Worm (Caenorhabditis elegans) whole organism, L4/young adult: ENCODE data around the gene got-2.2.

Source experiments
- W03F9.2 ChIP-seq: fragments of 150-350 bp; optimal IDR thresholded peaks from 2 replicates; lab custom pipeline; 2014; ENCODE audit warnings: missing biosample characterization, missing genetic modification characterization
- dao-5 ChIP-seq: sonication (generic microtip); optimal IDR thresholded peaks from 2 replicates; lab custom pipeline; 2016; ENCODE audit warnings: missing genotype, missing genetic modification characterization, moderate library complexity, missing compliant biosample characterization
- him-1 ChIP-seq: sonication (generic microtip); optimal IDR thresholded peaks from 2 replicates; lab custom pipeline; 2016; ENCODE audit warnings: missing genotype, missing genetic modification reagents, missing genetic modification characterization, missing compliant biosample characterization

Gene got-2.2

DNA sequence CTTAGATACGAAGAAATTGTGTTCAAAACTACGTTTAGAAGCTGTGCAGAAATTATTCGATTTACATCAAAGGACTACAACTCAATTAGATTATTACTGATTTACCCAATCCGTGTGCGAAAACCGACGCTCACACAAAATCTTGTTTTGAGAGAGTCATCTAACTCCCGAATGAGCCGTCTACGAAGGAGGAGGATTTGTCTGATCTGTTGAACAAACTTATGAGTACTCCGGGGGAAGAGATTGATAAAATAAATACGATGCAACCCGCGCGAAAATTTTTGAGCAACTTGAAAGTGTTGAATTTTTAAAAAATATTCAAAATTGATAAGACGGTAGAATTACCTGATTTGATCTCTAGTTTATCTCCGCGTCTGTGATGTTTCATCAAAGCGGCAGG lies 10.5 kb downstream of the got-2.2 start:
- no peak for TF ChIP-seq him-1 (tag; lab: Kevin White, UChicago)
- TF ChIP-seq dao-5 (tag; lab: Kevin White, UChicago), result no peak
- TF ChIP-seq W03F9.2 (tag; lab: Kevin White, UChicago), result no peak

DNA sequence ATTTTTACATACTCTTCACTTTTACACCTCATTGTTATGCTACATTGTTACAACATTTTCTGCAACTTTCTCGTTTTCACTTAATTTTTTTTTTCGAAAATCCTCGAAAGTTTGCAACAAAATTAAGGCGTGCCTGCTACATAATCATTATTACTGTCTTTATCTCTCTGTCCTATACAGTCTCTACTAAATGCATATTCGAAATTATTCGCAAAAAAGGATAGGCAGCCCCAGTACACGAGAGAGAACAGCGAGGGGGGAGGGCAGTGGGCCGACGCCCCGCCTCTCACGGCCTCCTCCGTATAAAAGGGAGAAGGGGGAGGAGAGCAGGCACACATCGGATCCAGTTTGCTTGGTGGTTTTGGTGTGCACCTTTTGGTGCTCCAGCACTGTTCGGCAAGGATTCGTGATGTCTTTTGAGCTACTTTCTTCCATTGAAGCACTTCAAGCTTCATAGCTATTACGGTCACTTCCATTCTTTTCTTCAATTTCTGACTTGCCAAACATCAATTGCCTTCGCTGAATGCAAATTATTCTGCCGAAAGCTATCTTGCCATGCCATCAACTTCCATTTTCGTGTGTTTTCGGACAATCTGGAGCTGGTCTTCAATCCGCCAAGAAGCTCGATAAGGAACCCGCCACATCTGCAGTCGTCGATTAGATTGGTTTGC lies 11.3 kb downstream of the got-2.2 start:
- TF ChIP-seq W03F9.2 (tag; lab: Kevin White, UChicago) (no peak), dao-5 (tag; lab: Kevin White, UChicago) (no peak), him-1 (tag; lab: Kevin White, UChicago) (peak; percentile 45)

DNA sequence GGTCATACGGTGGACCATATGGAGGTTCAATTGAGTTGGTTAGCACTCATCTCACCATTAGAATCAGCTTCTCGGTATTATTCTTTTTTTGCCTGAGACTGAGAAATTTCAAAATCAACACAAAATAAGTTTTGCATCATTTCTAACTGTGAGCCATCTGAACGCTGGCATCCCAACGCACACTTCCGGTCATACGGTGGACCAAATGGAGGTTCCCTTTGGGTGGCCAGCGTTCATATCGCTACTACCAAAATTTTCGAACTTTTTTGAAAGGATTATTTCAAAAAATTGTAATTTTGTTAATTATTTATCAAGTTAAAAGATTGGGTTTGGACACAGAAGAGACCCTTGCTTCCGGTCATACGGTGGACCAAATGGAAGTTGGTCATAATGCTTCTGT lies 12.0 kb downstream of the got-2.2 start:
- no peak for TF ChIP-seq W03F9.2 (tag; lab: Kevin White, UChicago)
- TF ChIP-seq dao-5 (tag; lab: Kevin White, UChicago), result no peak
- TF ChIP-seq him-1 (tag; lab: Kevin White, UChicago), result no peak

DNA sequence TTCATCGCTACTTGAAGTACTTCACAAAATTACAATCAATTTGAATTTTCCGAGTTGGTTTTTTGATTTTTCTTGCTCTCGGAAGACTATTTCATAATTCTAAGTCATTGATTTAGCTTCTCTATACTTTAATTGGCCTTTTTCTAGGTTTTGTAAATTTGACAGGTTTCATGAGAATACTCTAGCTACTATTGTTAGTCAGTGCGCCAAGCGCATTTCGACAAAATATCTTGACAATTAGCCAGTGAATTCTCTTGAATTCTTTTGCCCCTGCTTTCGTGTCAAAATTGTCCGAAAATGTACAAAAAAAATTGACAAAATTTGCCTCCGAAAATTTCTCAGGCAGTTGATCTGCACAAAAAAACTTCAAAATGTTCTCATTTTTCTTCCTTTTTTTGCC lies 12.4 kb downstream of the got-2.2 start:
- no peak for TF ChIP-seq dao-5 (tag; lab: Kevin White, UChicago)
- TF ChIP-seq W03F9.2 (tag; lab: Kevin White, UChicago), result no peak
- TF ChIP-seq him-1 (tag; lab: Kevin White, UChicago), result no peak

DNA sequence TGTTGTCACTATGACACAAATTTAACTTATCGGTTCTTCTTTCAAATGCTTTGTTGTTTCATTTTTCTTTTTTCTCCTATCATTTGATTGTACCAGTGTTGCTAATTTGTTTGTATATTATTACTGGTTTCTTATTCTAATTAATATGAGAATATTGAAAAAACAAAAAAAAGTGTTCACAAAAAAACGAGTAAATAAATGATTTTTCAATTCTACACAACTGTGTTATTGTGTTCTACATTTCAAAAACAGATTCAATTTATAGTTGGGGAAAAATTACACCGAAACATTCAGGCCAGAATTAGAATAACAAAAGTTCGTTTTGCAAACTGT lies 12.7 kb downstream of the got-2.2 start:
- no peak for TF ChIP-seq dao-5 (tag; lab: Kevin White, UChicago)
- peak; percentile 5 for TF ChIP-seq him-1 (tag; lab: Kevin White, UChicago)

DNA sequence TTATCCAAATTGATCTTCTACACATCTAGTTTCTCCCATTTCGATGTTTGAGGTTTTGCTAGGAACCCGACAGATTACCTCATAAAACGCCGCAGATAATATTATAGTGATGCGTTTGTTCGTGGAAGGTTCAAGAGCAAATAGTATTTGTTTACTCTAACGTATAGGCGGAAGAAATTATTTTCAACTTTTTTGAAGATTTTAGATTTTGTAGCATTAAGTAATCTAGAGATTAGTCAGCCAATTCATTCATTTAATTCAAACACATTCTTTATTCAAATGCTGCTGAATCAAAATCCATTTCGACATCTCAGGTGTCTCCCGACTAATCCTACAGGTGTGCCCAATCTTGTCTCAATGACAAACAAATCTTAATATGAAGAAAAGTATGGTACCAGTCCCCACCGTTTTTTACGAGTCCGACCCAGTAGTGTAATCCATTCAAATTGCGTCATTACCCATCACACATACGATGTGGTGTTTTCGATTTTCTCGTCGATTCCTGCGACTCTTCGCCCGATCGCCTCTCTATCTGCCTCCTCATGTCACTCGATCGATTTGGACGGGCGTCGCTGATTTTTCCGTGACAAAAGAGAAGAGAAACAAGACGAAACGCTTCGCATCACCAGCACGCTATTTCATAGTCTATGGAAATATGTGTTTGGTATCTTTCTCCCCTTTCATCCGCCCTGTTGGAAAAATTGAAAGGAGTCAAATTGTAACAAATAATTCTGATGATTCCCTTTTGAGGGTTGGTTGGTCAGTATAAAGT lies 13.3 kb downstream of the got-2.2 start:
- TF ChIP-seq W03F9.2 (tag; lab: Kevin White, UChicago) (peak; percentile 30), him-1 (tag; lab: Kevin White, UChicago) (no peak)

DNA sequence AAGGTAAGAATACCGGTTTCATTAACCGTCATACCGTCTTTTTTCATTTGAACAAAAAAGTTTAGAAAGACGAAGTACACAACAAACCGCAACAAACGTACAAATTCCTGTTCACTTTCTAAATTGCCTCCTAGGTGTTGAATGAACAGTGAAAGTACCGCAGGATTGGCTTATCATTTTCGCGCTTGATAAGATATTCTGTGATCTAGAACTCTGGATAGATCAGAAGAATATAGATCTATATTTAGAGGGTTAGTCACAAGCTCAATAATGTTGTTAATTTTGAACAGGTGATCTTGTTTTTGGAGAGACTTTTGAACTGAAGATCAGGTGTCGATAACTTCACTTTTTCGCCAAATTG lies 13.9 kb downstream of the got-2.2 start:
- TF ChIP-seq W03F9.2 (tag; lab: Kevin White, UChicago) (no peak), dao-5 (tag; lab: Kevin White, UChicago) (no peak), him-1 (tag; lab: Kevin White, UChicago) (no peak)

DNA sequence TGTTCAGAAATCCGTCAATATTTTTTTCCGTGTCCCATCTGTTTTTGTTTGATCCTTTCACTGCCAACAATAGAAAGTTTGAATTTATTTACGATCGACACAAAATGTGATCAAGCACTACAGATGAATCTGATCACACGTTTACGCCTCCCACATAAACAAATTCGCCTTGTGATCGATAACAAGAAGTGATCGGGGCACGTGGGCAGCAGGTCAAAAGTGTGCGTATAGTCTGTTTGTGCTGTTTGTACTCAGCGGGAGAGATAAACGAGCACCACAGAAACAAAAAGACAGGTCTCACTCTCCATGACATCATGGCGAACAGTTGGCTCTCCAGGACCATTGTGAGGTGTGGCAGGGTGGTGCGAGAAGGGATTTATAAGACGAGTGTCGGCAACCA lies 14.8 kb downstream of the got-2.2 start:
- TF ChIP-seq him-1 (tag; lab: Kevin White, UChicago) (no peak), W03F9.2 (tag; lab: Kevin White, UChicago) (no peak), dao-5 (tag; lab: Kevin White, UChicago) (peak; percentile 32)

DNA sequence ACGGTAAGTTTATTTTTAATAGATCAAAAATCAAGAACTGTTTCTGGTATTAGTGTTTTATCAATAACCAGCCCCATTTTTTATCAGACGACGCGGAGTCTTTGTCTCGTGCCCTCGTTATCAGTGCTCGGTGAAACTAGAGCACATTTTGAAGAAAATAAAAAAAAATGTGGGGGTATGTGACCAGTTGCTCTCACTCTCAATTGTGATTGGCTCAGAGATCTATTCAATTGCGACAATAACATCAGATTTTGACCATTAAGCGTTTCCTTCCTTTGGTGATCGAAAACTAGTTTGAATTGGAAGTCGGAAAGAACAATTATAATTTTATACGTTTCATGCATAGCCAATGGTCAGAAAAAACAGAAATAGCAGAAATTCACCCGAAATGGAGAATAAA lies 15.6 kb downstream of the got-2.2 start:
- TF ChIP-seq dao-5 (tag; lab: Kevin White, UChicago) (no peak), W03F9.2 (tag; lab: Kevin White, UChicago) (no peak), him-1 (tag; lab: Kevin White, UChicago) (no peak)

DNA sequence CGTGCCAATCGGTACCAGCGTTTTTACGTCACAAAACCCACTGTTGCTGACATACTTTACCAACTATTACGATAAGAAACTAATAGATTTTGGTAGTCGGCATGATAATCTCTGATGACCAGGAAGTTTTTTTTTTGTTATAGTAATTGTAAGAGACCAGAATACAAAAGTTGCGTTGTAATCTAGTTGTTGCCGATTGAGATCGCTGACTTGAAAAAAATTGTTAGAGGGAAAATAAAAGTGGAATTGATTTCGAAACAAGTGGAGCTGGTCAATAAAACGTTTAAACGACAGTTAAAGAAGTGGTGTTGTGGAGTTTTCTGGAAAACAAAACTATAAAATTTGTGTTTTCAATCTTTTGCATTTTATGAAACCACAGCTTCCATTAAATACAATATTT lies 16.2 kb downstream of the got-2.2 start:
- TF ChIP-seq him-1 (tag; lab: Kevin White, UChicago), result no peak
- TF ChIP-seq W03F9.2 (tag; lab: Kevin White, UChicago), result no peak
- TF ChIP-seq dao-5 (tag; lab: Kevin White, UChicago), result no peak

DNA sequence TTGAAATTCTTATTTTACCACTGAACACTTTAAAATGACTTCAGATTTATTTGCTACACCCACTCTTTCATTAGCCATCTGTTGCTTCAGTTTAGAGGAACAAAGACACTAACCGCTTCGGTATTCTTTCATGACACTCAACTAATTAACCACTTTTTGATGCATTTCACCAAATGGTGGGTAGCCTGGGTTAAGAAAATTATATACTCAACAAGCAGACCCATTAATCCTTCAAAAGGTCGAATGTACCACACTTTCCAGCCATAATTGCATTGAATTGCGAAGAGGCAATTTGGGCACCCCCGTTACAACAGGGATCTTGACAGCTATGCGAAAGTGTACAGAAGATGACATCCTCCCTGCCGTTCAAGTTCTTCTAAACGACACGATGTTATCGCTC lies 17.6 kb downstream of the got-2.2 start:
- no peak for TF ChIP-seq him-1 (tag; lab: Kevin White, UChicago)
- TF ChIP-seq W03F9.2 (tag; lab: Kevin White, UChicago), result no peak
- no peak for TF ChIP-seq dao-5 (tag; lab: Kevin White, UChicago)

DNA sequence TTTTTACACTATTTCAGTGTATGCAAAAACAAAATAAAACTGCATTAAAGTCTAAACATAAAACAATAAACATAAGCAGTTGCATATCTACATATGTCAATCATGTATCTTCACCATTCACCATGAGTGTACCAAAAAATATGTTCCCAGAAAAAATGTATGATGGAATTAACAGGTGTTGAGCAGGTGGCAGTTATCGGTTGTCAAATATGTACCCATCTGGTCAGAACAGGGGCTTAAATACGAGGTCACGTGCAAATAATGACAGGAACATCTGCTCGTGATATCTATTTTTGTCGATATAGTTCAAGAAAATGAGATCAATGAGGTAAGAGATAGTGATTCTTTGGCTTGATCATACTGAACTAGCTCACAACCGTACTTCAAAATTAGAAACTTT lies 18.3 kb downstream of the got-2.2 start:
- TF ChIP-seq dao-5 (tag; lab: Kevin White, UChicago), result no peak
- TF ChIP-seq him-1 (tag; lab: Kevin White, UChicago), result no peak
- no peak for TF ChIP-seq W03F9.2 (tag; lab: Kevin White, UChicago)

DNA sequence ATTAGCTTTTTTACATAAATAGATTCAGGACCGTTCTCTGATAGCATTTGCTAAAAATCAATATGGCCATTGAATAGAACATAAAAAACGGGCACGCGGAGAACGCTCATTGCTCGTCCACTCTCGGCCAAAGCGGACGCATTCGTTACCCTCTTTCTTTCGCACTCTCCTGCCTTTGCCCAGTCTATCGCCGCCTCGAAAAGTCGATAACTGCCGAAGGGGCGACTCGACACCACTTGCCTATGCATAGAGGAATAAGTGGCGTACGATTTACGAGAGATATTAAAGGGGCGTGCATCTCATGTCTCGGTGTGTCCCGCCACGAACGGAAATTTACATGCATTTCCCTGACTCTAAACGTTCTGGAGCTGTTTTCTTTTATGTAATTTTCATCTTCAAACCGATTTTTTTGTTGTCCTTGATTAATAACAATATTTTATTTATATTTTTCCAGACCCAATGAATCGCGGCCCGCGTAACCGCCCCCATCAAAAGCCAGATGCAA lies 22.5 kb downstream of the got-2.2 start, which contains the start of gene W05H9.4:
Gene W05H9.4 (plus strand): TSS at position 455 of the 505 bp plus-strand sequence.
- TF ChIP-seq dao-5 (tag; lab: Kevin White, UChicago), result no peak
- TF ChIP-seq him-1 (tag; lab: Kevin White, UChicago), result no peak
- no peak for TF ChIP-seq W03F9.2 (tag; lab: Kevin White, UChicago)

DNA sequence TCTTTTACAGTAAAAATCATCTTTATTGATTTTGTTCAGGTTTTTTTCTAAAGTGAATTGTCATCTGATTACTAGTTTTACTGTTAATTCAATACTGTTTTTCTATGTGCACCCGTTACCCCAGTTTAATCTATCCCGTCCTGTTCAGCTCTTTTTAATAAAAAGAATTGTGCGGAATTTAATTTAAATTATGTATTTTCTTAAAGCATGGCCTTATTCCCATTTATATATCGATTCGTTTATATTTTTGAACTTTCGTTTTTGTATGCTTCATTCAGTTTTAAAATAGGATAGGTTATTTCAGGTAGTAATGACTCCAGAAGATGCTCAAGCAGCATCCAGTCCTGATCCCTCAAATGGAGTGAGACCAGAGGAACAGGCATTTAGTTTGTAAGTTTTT lies 26.0 kb downstream of the got-2.2 start, which contains the start of gene W05H9.2:
Gene W05H9.2 (plus strand): TSS at position 301 of the 400 bp plus-strand sequence.
- TF ChIP-seq W03F9.2 (tag; lab: Kevin White, UChicago) (no peak), dao-5 (tag; lab: Kevin White, UChicago) (no peak), him-1 (tag; lab: Kevin White, UChicago) (no peak)
